Fruit fly (Drosophila melanogaster) Kc167 (cell line): ENCODE measurements around the gene ppk.

Experiments used
- Myc ChIP-seq: fragments of >200 bp; optimal IDR thresholded peaks from 2 replicates; lab custom pipeline; 2017; ENCODE audit warnings: missing external identifiers
- Sin3A ChIP-seq: fragments of >200 bp; optimal IDR thresholded peaks from 2 replicates; lab custom pipeline; 2018; ENCODE audit warnings: missing external identifiers
- h ChIP-seq: fragments of >200 bp; optimal IDR thresholded peaks from 3 replicates; lab custom pipeline; 2018; ENCODE audit warnings: missing external identifiers
- insv ChIP-seq: fragments of >200 bp; optimal IDR thresholded peaks from 3 replicates; lab custom pipeline; 2018; ENCODE audit warnings: missing external identifiers
- psq ChIP-seq: fragments of >200 bp; optimal IDR thresholded peaks from 2 replicates; lab custom pipeline; 2017; ENCODE audit warnings: missing external identifiers
- ttk ChIP-seq: sonication (Bioruptor generic); optimal IDR thresholded peaks from 2 replicates; lab custom pipeline; 2017; ENCODE audit warnings: missing external identifiers

Gene ppk

dm6 chr2L:14366590-14367273 is 14.2 kb downstream of the ppk start:
- TF ChIP-seq Sin3A = no peak
- TF ChIP-seq h = no peak
- no peak for TF ChIP-seq Myc (lab: Kevin White, UChicago)
- TF ChIP-seq insv (lab: Kevin White, UChicago) = no peak
- TF ChIP-seq ttk = no peak
- no peak for TF ChIP-seq psq

- TF ChIP-seq psq (no peak), Myc (lab: Kevin White, UChicago) (no peak), ttk (no peak), Sin3A (no peak), insv (lab: Kevin White, UChicago) (no peak), h (no peak)
These were observed 19.2 kb downstream of the ppk start, which contains the start of gene spel1 for dm6 chr2L:14361736-14362180. Gene spel1 (plus strand): TSS chr2L:14362069.

- TF ChIP-seq Myc (lab: Kevin White, UChicago) (no peak), insv (lab: Kevin White, UChicago) (no peak), ttk (no peak), psq (no peak), h (no peak), Sin3A (no peak)
These were observed 19.7 kb downstream of the ppk start for dm6 chr2L:14361281-14361680.

dm6 chr2L:14358780-14359462 is 22.1 kb downstream of the ppk start, which contains the start of gene Pgant35A:
Gene Pgant35A (plus strand): TSS chr2L:14359252.
- TF ChIP-seq psq = no peak
- TF ChIP-seq insv (lab: Kevin White, UChicago) = no peak
- no peak for TF ChIP-seq h
- no peak for TF ChIP-seq Sin3A
- no peak for TF ChIP-seq ttk
- TF ChIP-seq Myc (lab: Kevin White, UChicago) = no peak

- TF ChIP-seq psq = no peak
- no peak for TF ChIP-seq h
- TF ChIP-seq Sin3A = no peak
- no peak for TF ChIP-seq Myc (lab: Kevin White, UChicago)
- TF ChIP-seq insv (lab: Kevin White, UChicago) = no peak
- no peak for TF ChIP-seq ttk
These were observed 24.1 kb downstream of the ppk start for dm6 chr2L:14356793-14357372.

- TF ChIP-seq Sin3A = no peak
- TF ChIP-seq insv (lab: Kevin White, UChicago) = no peak
- TF ChIP-seq Myc (lab: Kevin White, UChicago) = no peak
- no peak for TF ChIP-seq psq
- no peak for TF ChIP-seq h
- no peak for TF ChIP-seq ttk
These were observed 24.7 kb downstream of the ppk start for dm6 chr2L:14356279-14356678.

dm6 chr2L:14355852-14356174 is 25.2 kb downstream of the ppk start:
- TF ChIP-seq h = no peak
- TF ChIP-seq Sin3A = no peak
- no peak for TF ChIP-seq Myc (lab: Kevin White, UChicago)
- TF ChIP-seq psq = no peak
- no peak for TF ChIP-seq insv (lab: Kevin White, UChicago)
- TF ChIP-seq ttk = no peak

dm6 chr2L:14355033-14355851 is 25.7 kb downstream of the ppk start, which contains the start of gene Rab14:
Gene Rab14 (plus strand): TSS chr2L:14355145.
- no peak for TF ChIP-seq Sin3A
- TF ChIP-seq h = no peak
- no peak for TF ChIP-seq psq
- no peak for TF ChIP-seq ttk
- no peak for TF ChIP-seq Myc (lab: Kevin White, UChicago)
- no peak for TF ChIP-seq insv (lab: Kevin White, UChicago)

dm6 chr2L:14351441-14352127 is 29.4 kb downstream of the ppk start, which contains the start of gene CG43052:
Gene CG43052 (plus strand): TSS chr2L:14352077.
- TF ChIP-seq Myc (lab: Kevin White, UChicago) = no peak
- TF ChIP-seq h = no peak
- no peak for TF ChIP-seq psq
- TF ChIP-seq insv (lab: Kevin White, UChicago) = no peak
- TF ChIP-seq Sin3A = no peak
- TF ChIP-seq ttk = no peak

- TF ChIP-seq Sin3A (no peak), ttk (no peak), psq (no peak), h (no peak), Myc (lab: Kevin White, UChicago) (no peak), insv (lab: Kevin White, UChicago) (no peak)
These were observed 30.4 kb downstream of the ppk start for dm6 chr2L:14350587-14350986.

- TF ChIP-seq ttk (no peak), Sin3A (no peak), h (no peak), psq (no peak), Myc (lab: Kevin White, UChicago) (no peak), insv (lab: Kevin White, UChicago) (no peak)
These were observed 32.4 kb downstream of the ppk start, which contains the start of gene mTTF for dm6 chr2L:14348602-14349001. Gene mTTF (minus strand): TSS chr2L:14348790.

dm6 chr2L:14346588-14346987 is 34.4 kb downstream of the ppk start, which contains the start of gene Send2:
Gene Send2 (minus strand): TSS chr2L:14346688.
- TF ChIP-seq ttk = no peak
- no peak for TF ChIP-seq Myc (lab: Kevin White, UChicago)
- no peak for TF ChIP-seq h
- no peak for TF ChIP-seq Sin3A
